Worm (Caenorhabditis elegans): ENCODE data around the gene C30F2.5.

Gene C30F2.5

ce11 chrX:16105863-16106262 lies 11.4 kb downstream of the C30F2.5 start:
- TF ChIP-seq unc-120 (tag; optimal IDR thresholded peaks at IDR 0.05; ENCODE audit: poor library complexity, severe bottlenecking) (no peak), tbx-8 (GFP tag; optimal IDR thresholded peaks at IDR 0.05) (no peak), hlh-1 (tag; optimal IDR thresholded peaks at IDR 0.05) (no peak), ceh-43 (GFP tag; optimal IDR thresholded peaks at IDR 0.05) (no peak), cnd-1 (tag; optimal IDR thresholded peaks at IDR 0.05) (no peak), pha-4 (tag; optimal IDR thresholded peaks at IDR 0.05) (no peak), zip-8 (tag; optimal IDR thresholded peaks at IDR 0.05) (no peak), snpc-4 (tag; optimal IDR thresholded peaks at IDR 0.05) (no peak), unc-39 (tag; optimal IDR thresholded peaks at IDR 0.05) (no peak), elt-3 (tag; optimal IDR thresholded peaks at IDR 0.05) (no peak), M03D4.4 (tag; optimal IDR thresholded peaks at IDR 0.05) (no peak), mab-5 (tag; optimal IDR thresholded peaks at IDR 0.05) (no peak), drap-1 (GFP tag; optimal IDR thresholded peaks at IDR 0.05) (no peak), elt-1 (tag; optimal IDR thresholded peaks at IDR 0.05; ENCODE audit: borderline replicate concordance, insufficient read depth) (no peak), nhr-76 (tag; optimal IDR thresholded peaks at IDR 0.05) (no peak), blmp-1 (tag; optimal IDR thresholded peaks at IDR 0.05) (no peak), lin-32 (GFP tag; optimal IDR thresholded peaks at IDR 0.05) (no peak)

- TF ChIP-seq mls-2 (tag; optimal IDR thresholded peaks at IDR 0.05): no peak
- no peak for TF ChIP-seq cnd-1 (tag; optimal IDR thresholded peaks at IDR 0.05)
- TF ChIP-seq bed-3 (GFP tag; optimal IDR thresholded peaks at IDR 0.05): no peak
- TF ChIP-seq ham-2 (GFP tag; optimal IDR thresholded peaks at IDR 0.05): no peak
- TF ChIP-seq flh-1 (GFP tag; optimal IDR thresholded peaks at IDR 0.05): no peak
- TF ChIP-seq unc-120 (tag; optimal IDR thresholded peaks at IDR 0.05; ENCODE audit: poor library complexity, severe bottlenecking): no peak
- TF ChIP-seq lin-13 (tag; optimal IDR thresholded peaks at IDR 0.05): no peak
- TF ChIP-seq nhr-76 (tag; optimal IDR thresholded peaks at IDR 0.05): no peak
- no peak for TF ChIP-seq sem-2 (GFP tag; optimal IDR thresholded peaks at IDR 0.05)
- no peak for TF ChIP-seq nhr-2 (tag; optimal IDR thresholded peaks at IDR 0.05)
- no peak for TF ChIP-seq nhr-12 (tag; optimal IDR thresholded peaks at IDR 0.05)
- TF ChIP-seq mab-5 (tag; optimal IDR thresholded peaks at IDR 0.05): no peak
- no peak for TF ChIP-seq unc-39 (tag; optimal IDR thresholded peaks at IDR 0.05)
- no peak for TF ChIP-seq sptf-1 (tag; optimal IDR thresholded peaks at IDR 0.05)
These were observed 18.5 kb downstream of the C30F2.5 start for ce11 chrX:16112923-16113322.

DNA sequence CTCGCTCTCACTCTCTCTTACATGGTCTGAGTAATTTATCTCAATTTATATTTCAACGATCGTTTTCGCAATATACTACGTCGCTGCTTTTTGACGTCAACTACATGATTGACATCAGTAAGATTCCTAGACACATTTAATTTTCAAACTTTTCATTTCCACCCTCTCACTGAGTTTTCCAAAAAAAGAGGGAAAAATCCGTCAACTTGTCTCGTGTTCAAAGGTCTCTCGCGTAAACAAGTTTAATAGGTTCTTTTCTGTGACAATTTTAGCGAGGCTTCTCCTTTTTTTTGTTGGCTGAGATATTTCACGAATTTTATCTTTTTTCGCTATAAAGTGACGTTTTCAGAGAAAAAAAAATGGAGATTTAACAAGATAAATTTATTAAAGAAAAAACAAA lies 19.5 kb downstream of the C30F2.5 start:
- TF ChIP-seq elt-3 (tag; optimal IDR thresholded peaks at IDR 0.05) (no peak), blmp-1 (tag; optimal IDR thresholded peaks at IDR 0.05) (no peak), nhr-237 (tag; optimal IDR thresholded peaks at IDR 0.05) (no peak), ceh-43 (GFP tag; optimal IDR thresholded peaks at IDR 0.05) (no peak), ceh-39 (tag; optimal IDR thresholded peaks at IDR 0.05) (no peak), hlh-1 (tag; optimal IDR thresholded peaks at IDR 0.05) (no peak)

DNA sequence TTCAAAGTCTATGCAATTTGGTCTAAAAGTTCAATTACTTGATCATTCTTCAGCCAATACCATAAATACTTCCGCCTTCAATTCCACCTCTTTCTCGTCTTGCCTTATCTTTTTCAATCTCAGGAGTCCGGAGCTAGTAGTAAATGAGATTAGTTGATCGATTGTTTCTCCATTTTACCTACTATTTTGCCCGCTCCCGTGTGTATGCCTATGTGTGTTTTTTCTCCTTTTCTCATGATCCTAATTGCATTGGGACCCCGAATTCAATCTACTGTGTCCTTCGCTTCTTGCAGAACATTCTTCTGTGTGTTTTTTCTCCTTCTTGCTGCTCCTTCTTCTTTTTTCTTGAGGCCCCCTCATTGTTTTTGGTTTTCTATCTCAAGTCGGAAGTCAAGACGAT lies 21.8 kb downstream of the C30F2.5 start:
- TF ChIP-seq mab-5 (tag; optimal IDR thresholded peaks at IDR 0.05) (no peak), ces-1 (GFP tag; optimal IDR thresholded peaks at IDR 0.05) (peak; percentile 73)

DNA sequence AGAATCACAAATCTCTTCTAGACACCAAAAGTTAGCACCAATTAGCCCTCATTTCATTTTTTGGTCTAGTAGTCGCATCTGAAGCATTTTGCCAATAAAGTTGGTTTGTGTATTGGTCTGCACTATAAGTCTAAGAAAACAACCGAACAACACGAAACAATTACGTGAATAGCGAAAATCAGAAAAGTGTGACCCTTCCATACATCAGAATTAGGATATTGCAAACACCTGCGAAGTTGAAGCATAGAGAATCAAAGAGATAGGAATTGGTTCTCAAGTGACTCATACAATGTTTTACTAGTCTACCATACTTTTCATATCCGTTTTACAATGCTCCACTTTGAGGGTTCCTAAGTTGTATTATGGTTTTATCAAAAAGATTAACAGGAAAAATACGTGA lies 22.7 kb downstream of the C30F2.5 start:
- no peak for TF ChIP-seq zip-8 (tag; optimal IDR thresholded peaks at IDR 0.05)

DNA sequence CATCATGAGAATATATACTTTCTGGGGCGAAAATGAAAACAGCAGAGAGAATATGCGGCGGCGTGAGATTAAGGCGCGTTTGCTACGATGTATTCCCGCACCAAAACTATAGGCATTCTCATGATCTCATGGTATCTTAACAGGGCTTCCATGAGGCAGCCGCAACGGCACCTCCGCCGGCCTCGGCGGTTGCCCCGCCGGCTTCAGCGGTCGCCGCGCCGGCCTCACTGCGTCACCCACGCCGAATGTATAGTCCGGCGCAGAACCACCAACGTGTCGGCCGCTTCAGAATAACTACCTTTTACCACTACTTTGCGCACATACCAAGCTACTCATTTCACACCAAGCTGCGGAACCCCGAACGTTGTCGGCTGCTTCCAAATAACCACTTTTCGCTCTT lies 23.1 kb downstream of the C30F2.5 start:
- no peak for TF ChIP-seq nhr-2 (tag; optimal IDR thresholded peaks at IDR 0.05)
- no peak for TF ChIP-seq sem-2 (GFP tag; optimal IDR thresholded peaks at IDR 0.05)
- TF ChIP-seq ham-2 (GFP tag; optimal IDR thresholded peaks at IDR 0.05): no peak
- no peak for TF ChIP-seq nhr-237 (tag; optimal IDR thresholded peaks at IDR 0.05)
- TF ChIP-seq sptf-1 (tag; optimal IDR thresholded peaks at IDR 0.05): no peak
- no peak for TF ChIP-seq drap-1 (GFP tag; optimal IDR thresholded peaks at IDR 0.05)
- TF ChIP-seq snpc-4 (tag; optimal IDR thresholded peaks at IDR 0.05): no peak
- no peak for TF ChIP-seq elt-1 (tag; optimal IDR thresholded peaks at IDR 0.05; ENCODE audit: borderline replicate concordance, insufficient read depth)
- TF ChIP-seq lin-32 (GFP tag; optimal IDR thresholded peaks at IDR 0.05): no peak
- TF ChIP-seq cnd-1 (tag; optimal IDR thresholded peaks at IDR 0.05): no peak
- no peak for TF ChIP-seq bed-3 (GFP tag; optimal IDR thresholded peaks at IDR 0.05)
- no peak for TF ChIP-seq nhr-28 (tag; optimal IDR thresholded peaks at IDR 0.05)
- no peak for TF ChIP-seq tbx-8 (GFP tag; optimal IDR thresholded peaks at IDR 0.05)
